Worm (Caenorhabditis elegans) whole organism, L2 larva: ENCODE results near the gene aat-2.
A peak's percentile ranks its signal among the peaks of the same experiment; 100 is the strongest.

Experiments
- C34F6.9 ChIP-seq: fragments of 150-350 bp; optimal IDR thresholded peaks from 2 replicates; lab custom pipeline; 2014; ENCODE audit warnings: missing biosample characterization, missing genetic modification characterization
- F13H6.1 ChIP-seq: sonication (generic microtip); optimal IDR thresholded peaks from 2 replicates; lab custom pipeline; 2016; ENCODE audit warnings: missing genetic modification characterization, missing compliant biosample characterization
- R02D3.7 ChIP-seq: fragments of 150-350 bp; optimal IDR thresholded peaks from 2 replicates; lab custom pipeline; 2014; ENCODE audit warnings: missing biosample characterization, missing genetic modification characterization
- Y55F3AM.14 ChIP-seq: fragments of 200-800 bp; sonication (Bioruptor generic); optimal IDR thresholded peaks from 2 replicates; lab custom pipeline; 2018; ENCODE audit warnings: mild to moderate bottlenecking, missing genetic modification characterization, missing compliant biosample characterization
- ZK546.5 ChIP-seq: sonication (generic microtip); optimal IDR thresholded peaks from 2 replicates; lab custom pipeline; 2017; ENCODE audit warnings: missing biosample characterization, missing genetic modification characterization
- alr-1 ChIP-seq: fragments of 150-350 bp; optimal IDR thresholded peaks from 2 replicates; lab custom pipeline; 2014; ENCODE audit warnings: missing biosample characterization, missing genetic modification characterization
- aly-2 ChIP-seq: fragments of 150-350 bp; optimal IDR thresholded peaks from 2 replicates; lab custom pipeline; 2014; ENCODE audit warnings: missing biosample characterization, missing genetic modification characterization
- ama-1 ChIP-seq: fragments of 150-350 bp; optimal IDR thresholded peaks from 2 replicates; lab custom pipeline; 2018; ENCODE audit warnings: inconsistent platforms
- blmp-1 ChIP-seq: sonication (generic microtip); optimal IDR thresholded peaks from 2 replicates; lab custom pipeline; 2017; ENCODE audit warnings: missing genetic modification characterization, mild to moderate bottlenecking, missing compliant biosample characterization, antibody characterized with exemption, moderate library complexity; ENCODE audit not compliant: insufficient read depth
- ceh-16 ChIP-seq: fragments of 150-350 bp; optimal IDR thresholded peaks from 2 replicates; lab custom pipeline; 2014; ENCODE audit warnings: missing biosample characterization, missing genetic modification characterization
- ceh-82 ChIP-seq: fragments of 150-350 bp; optimal IDR thresholded peaks from 2 replicates; lab custom pipeline; 2014; ENCODE audit warnings: missing biosample characterization, missing genetic modification characterization
- crh-2 ChIP-seq: sonication (generic microtip); optimal IDR thresholded peaks from 2 replicates; lab custom pipeline; 2017; ENCODE audit warnings: missing biosample characterization, missing genetic modification characterization
- dmd-4 ChIP-seq: sonication (generic microtip); optimal IDR thresholded peaks from 2 replicates; lab custom pipeline; 2017; ENCODE audit warnings: missing biosample characterization, missing genetic modification characterization
- egl-27 ChIP-seq: sonication (generic microtip); optimal IDR thresholded peaks from 3 replicates; lab custom pipeline; 2017; ENCODE audit warnings: missing biosample characterization, missing genetic modification reagents, missing genetic modification characterization
- elt-1 ChIP-seq: fragments of 150-350 bp; optimal IDR thresholded peaks from 2 replicates; lab custom pipeline; 2014; ENCODE audit warnings: missing biosample characterization, missing genetic modification characterization
- elt-3 ChIP-seq: sonication (generic microtip); optimal IDR thresholded peaks from 2 replicates; lab custom pipeline; 2017; ENCODE audit warnings: missing biosample characterization, missing genetic modification characterization
- fos-1 ChIP-seq: fragments of 150-350 bp; optimal IDR thresholded peaks from 2 replicates; lab custom pipeline; 2014; ENCODE audit warnings: missing biosample characterization, missing genetic modification characterization
- gmeb-1 ChIP-seq: fragments of 150-350 bp; optimal IDR thresholded peaks from 2 replicates; lab custom pipeline; 2014; ENCODE audit warnings: missing biosample characterization, missing genetic modification characterization
- lin-11 ChIP-seq: fragments of 150-350 bp; sonication (generic microtip); optimal IDR thresholded peaks from 2 replicates; lab custom pipeline; 2014; ENCODE audit warnings: missing biosample characterization, missing genetic modification characterization, inconsistent platforms, mixed read lengths
- lin-13 ChIP-seq: fragments of 150-350 bp; optimal IDR thresholded peaks from 2 replicates; lab custom pipeline; 2014; ENCODE audit warnings: missing biosample characterization, missing genetic modification reagents, missing genetic modification characterization
- lin-39 ChIP-seq: fragments of 150-350 bp; optimal IDR thresholded peaks from 2 replicates; lab custom pipeline; 2014; ENCODE audit warnings: missing biosample characterization, missing genetic modification reagents, missing genetic modification characterization
- lsy-2 ChIP-seq, 2 experiments: fragments of 150-350 bp in 1 of 2; sonication (generic microtip) in 1 of 2; optimal IDR thresholded peaks; 2 replicates each; lab custom pipeline; 2014 to 2017; ENCODE audit warnings: missing biosample characterization in 2 of 2, missing genetic modification characterization in 2 of 2
- mab-5 ChIP-seq: fragments of 150-350 bp; optimal IDR thresholded peaks from 2 replicates; lab custom pipeline; 2014; ENCODE audit warnings: missing biosample characterization, missing genetic modification characterization
- mbf-1 ChIP-seq: sonication (generic microtip); optimal IDR thresholded peaks from 2 replicates; lab custom pipeline; 2017; ENCODE audit warnings: missing biosample characterization, missing genetic modification characterization
- mdl-1 ChIP-seq, 2 experiments: fragments of 150-350 bp in 1 of 2; sonication (generic microtip) in 1 of 2; optimal IDR thresholded peaks; 2 replicates each; lab custom pipeline; 2017; ENCODE audit warnings: missing biosample characterization in 2 of 2, missing genetic modification characterization in 2 of 2
- nhr-10 ChIP-seq: sonication (generic microtip); optimal IDR thresholded peaks from 2 replicates; lab custom pipeline; 2017; ENCODE audit warnings: missing biosample characterization, missing genetic modification characterization
- nhr-11 ChIP-seq: fragments of 150-350 bp; optimal IDR thresholded peaks from 2 replicates; lab custom pipeline; 2014; ENCODE audit warnings: missing biosample characterization, missing genetic modification characterization
- nhr-12 ChIP-seq: fragments of 150-350 bp; optimal IDR thresholded peaks from 2 replicates; lab custom pipeline; 2014; ENCODE audit warnings: missing biosample characterization, missing genetic modification characterization
- nhr-129 ChIP-seq: fragments of 150-350 bp; optimal IDR thresholded peaks from 2 replicates; lab custom pipeline; 2014; ENCODE audit warnings: missing biosample characterization, missing genetic modification characterization
- nhr-21 ChIP-seq: fragments of 150-350 bp; optimal IDR thresholded peaks from 2 replicates; lab custom pipeline; 2014; ENCODE audit warnings: missing biosample characterization, missing genetic modification characterization
- nhr-23 ChIP-seq: fragments of 150-350 bp; optimal IDR thresholded peaks from 2 replicates; lab custom pipeline; 2014; ENCODE audit warnings: missing biosample characterization, missing genetic modification reagents, missing genetic modification characterization
- nhr-237 ChIP-seq: fragments of 150-350 bp; optimal IDR thresholded peaks from 2 replicates; lab custom pipeline; 2014; ENCODE audit warnings: missing biosample characterization, missing genetic modification characterization
- nhr-25 ChIP-seq: fragments of 150-350 bp; sonication (generic microtip); optimal IDR thresholded peaks from 3 replicates; lab custom pipeline; 2014; ENCODE audit warnings: missing biosample characterization, missing genetic modification characterization
- nhr-6 ChIP-seq: fragments of 150-350 bp; optimal IDR thresholded peaks from 2 replicates; lab custom pipeline; 2014; ENCODE audit warnings: missing biosample characterization, missing genetic modification characterization
- nhr-77 ChIP-seq: fragments of 150-350 bp; optimal IDR thresholded peaks from 2 replicates; lab custom pipeline; 2014; ENCODE audit warnings: missing biosample characterization, missing genetic modification characterization
- peb-1 ChIP-seq: fragments of 150-350 bp; optimal IDR thresholded peaks from 2 replicates; lab custom pipeline; 2014; ENCODE audit warnings: missing biosample characterization, missing genetic modification characterization
- sem-4 ChIP-seq: fragments of 150-350 bp; optimal IDR thresholded peaks from 2 replicates; lab custom pipeline; 2014; ENCODE audit warnings: missing biosample characterization, missing genetic modification reagents, missing genetic modification characterization
- skn-1 ChIP-seq: sonication (generic microtip); optimal IDR thresholded peaks from 2 replicates; lab custom pipeline; 2017; ENCODE audit warnings: missing biosample characterization, missing genetic modification characterization
- sma-3 ChIP-seq: sonication (generic microtip); optimal IDR thresholded peaks from 2 replicates; lab custom pipeline; 2016; ENCODE audit warnings: missing genetic modification reagents, missing genetic modification characterization, missing compliant biosample characterization
- sma-9 ChIP-seq, 2 experiments: fragments of 150-350 bp in 1 of 2; sonication (generic microtip) in 1 of 2; optimal IDR thresholded peaks; 2 replicates each; lab custom pipeline; 2014 to 2016; ENCODE audit warnings: missing genetic modification characterization in 2 of 2, mild to moderate bottlenecking in 1 of 2, missing biosample characterization in 1 of 2, missing compliant biosample characterization in 1 of 2, missing genetic modification reagents in 1 of 2, moderate library complexity in 1 of 2
- snpc-4 ChIP-seq: fragments of 150-350 bp; optimal IDR thresholded peaks from 2 replicates; lab custom pipeline; 2014; ENCODE audit warnings: missing biosample characterization, missing genetic modification characterization
- unc-39 ChIP-seq: fragments of 150-350 bp; optimal IDR thresholded peaks from 2 replicates; lab custom pipeline; 2014; ENCODE audit warnings: missing biosample characterization, missing genetic modification characterization
- unc-55 ChIP-seq: fragments of 150-350 bp; sonication (generic microtip); optimal IDR thresholded peaks from 3 replicates; lab custom pipeline; 2014; ENCODE audit warnings: missing biosample characterization, missing genetic modification reagents, missing genetic modification characterization
- unc-62 ChIP-seq: fragments of 150-350 bp; optimal IDR thresholded peaks from 2 replicates; lab custom pipeline; 2014; ENCODE audit warnings: missing biosample characterization, missing genetic modification reagents, missing genetic modification characterization
- zag-1 ChIP-seq: fragments of 150-350 bp; optimal IDR thresholded peaks from 2 replicates; lab custom pipeline; 2014; ENCODE audit warnings: missing biosample characterization, missing genetic modification characterization
- ztf-1 ChIP-seq: fragments of 200-800 bp; sonication (Bioruptor generic); conservative IDR thresholded peaks from 2 replicates; pipeline ENCODE4 v1.3.6; 2022; ENCODE audit warnings: missing genetic modification characterization, missing compliant biosample characterization
- ztf-11 ChIP-seq: sonication (generic microtip); optimal IDR thresholded peaks from 2 replicates; lab custom pipeline; 2017; ENCODE audit warnings: missing biosample characterization, missing genetic modification characterization
- ztf-4 ChIP-seq: fragments of 150-350 bp; optimal IDR thresholded peaks from 2 replicates; lab custom pipeline; 2014; ENCODE audit warnings: missing biosample characterization, missing genetic modification characterization

The aat-2 gene

ce11 chrV:9282110-9282509 is 36.0 kb upstream of the aat-2 start, which contains the start of gene hlh-10:
TSS of gene hlh-10 (minus strand) at chrV:9282210.
- TF ChIP-seq sma-3 (no peak), nhr-21 (tag; lab: Kevin White, UChicago) (no peak), gmeb-1 (tag; lab: Kevin White, UChicago) (no peak), dmd-4 (tag; lab: Kevin White, UChicago) (no peak), ztf-11 (tag; lab: Kevin White, UChicago) (no peak), ceh-16 (tag; lab: Kevin White, UChicago) (no peak), nhr-23 (no peak), nhr-129 (no peak)

- TF ChIP-seq sma-3 = peak; percentile 36
- no peak for TF ChIP-seq nhr-25 (tag; lab: Kevin White, UChicago)
- no peak for TF ChIP-seq nhr-12 (tag; lab: Kevin White, UChicago)
- peak; percentile 17 for TF ChIP-seq nhr-6 (tag; lab: Kevin White, UChicago)
- TF ChIP-seq R02D3.7 (tag; lab: Kevin White, UChicago) = no peak
- TF ChIP-seq elt-3 = no peak
- no peak for TF ChIP-seq snpc-4 (tag; lab: Kevin White, UChicago)
- TF ChIP-seq nhr-23 = peak; percentile 69
- TF ChIP-seq C34F6.9 = no peak
- TF ChIP-seq fos-1 = no peak
- no peak for TF ChIP-seq ztf-1 (GFP tag; lab: Robert Waterston, UW)
- TF ChIP-seq mdl-1 (tag; optimal IDR thresholded peaks at IDR 0.05; lab: Kevin White, UChicago) = peak in 1 of 2 experiments; percentile 2
- no peak for TF ChIP-seq dmd-4 (tag; lab: Kevin White, UChicago)
- TF ChIP-seq nhr-129 = peak; percentile 22
- TF ChIP-seq unc-55 (GFP tag; lab: Kevin White, UChicago) = no peak
- no peak for TF ChIP-seq blmp-1 (tag; lab: Kevin White, UChicago)
- no peak for TF ChIP-seq gmeb-1 (tag; lab: Kevin White, UChicago)
- TF ChIP-seq crh-2 (tag; lab: Kevin White, UChicago) = no peak
- peak; percentile 27 for TF ChIP-seq mab-5 (tag; lab: Kevin White, UChicago)
- no peak for TF ChIP-seq nhr-77
- TF ChIP-seq skn-1 = no peak
- TF ChIP-seq ztf-4 (tag; lab: Kevin White, UChicago) = no peak
- TF ChIP-seq nhr-10 = no peak
- no peak for TF ChIP-seq ama-1
- TF ChIP-seq nhr-237 (tag; lab: Kevin White, UChicago) = no peak
- TF ChIP-seq Y55F3AM.14 (GFP tag; lab: Kevin White, UChicago) = no peak
- peak; percentile 35 for TF ChIP-seq nhr-21 (tag; lab: Kevin White, UChicago)
- TF ChIP-seq lin-13 = no peak
- peak; percentile 15 for TF ChIP-seq elt-1 (tag; lab: Kevin White, UChicago)
- TF ChIP-seq F13H6.1 = no peak
- TF ChIP-seq unc-62 = no peak
- no peak for TF ChIP-seq ceh-16 (tag; lab: Kevin White, UChicago)
- peak; percentile 69 for TF ChIP-seq sma-9 (GFP tag; optimal IDR thresholded peaks at IDR 0.05; lab: Kevin White, UChicago)
- TF ChIP-seq sma-9 (tag; optimal IDR thresholded peaks at IDR 0.05; lab: Kevin White, UChicago) = no peak
- no peak for TF ChIP-seq alr-1 (tag; lab: Kevin White, UChicago)
- TF ChIP-seq lsy-2 (tag; optimal IDR thresholded peaks at IDR 0.05; lab: Kevin White, UChicago) = no peak
- TF ChIP-seq mbf-1 (tag; lab: Kevin White, UChicago) = no peak
- TF ChIP-seq sem-4 (tag; lab: Kevin White, UChicago) = no peak
- no peak for TF ChIP-seq unc-39
- no peak for TF ChIP-seq nhr-11 (tag; lab: Kevin White, UChicago)
- TF ChIP-seq ceh-82 (tag; lab: Kevin White, UChicago) = no peak
- TF ChIP-seq aly-2 (tag; lab: Kevin White, UChicago) = no peak
- TF ChIP-seq lin-11 (tag; lab: Kevin White, UChicago) = no peak
- no peak for TF ChIP-seq egl-27 (tag; lab: Kevin White, UChicago)
- TF ChIP-seq lin-39 (tag; lab: Kevin White, UChicago) = no peak
- TF ChIP-seq ztf-11 (tag; lab: Kevin White, UChicago) = no peak
- TF ChIP-seq zag-1 = no peak
- TF ChIP-seq ZK546.5 = no peak
- no peak for TF ChIP-seq peb-1 (tag; lab: Kevin White, UChicago)
Observed at ce11 chrV:9274127-9275042, 28.2 kb upstream of the aat-2 start.
